Worm (Caenorhabditis elegans) whole organism, L4 larva: ENCODE results near the gene F55A11.1.

ENCODE experiments used
- attf-4 ChIP-seq: sonication (generic microtip); optimal IDR thresholded peaks from 3 replicates; lab custom pipeline; 2017; ENCODE audit warnings: missing biosample characterization, missing genetic modification characterization
- ces-1 ChIP-seq: fragments of 150-350 bp; sonication (generic microtip); optimal IDR thresholded peaks from 4 replicates; lab custom pipeline; 2014; ENCODE audit warnings: missing biosample characterization, missing genetic modification reagents, missing genetic modification characterization
- daf-12 ChIP-seq: fragments of 150-350 bp; optimal IDR thresholded peaks from 2 replicates; lab custom pipeline; 2014; ENCODE audit warnings: missing biosample characterization, missing genetic modification reagents, missing genetic modification characterization
- dmd-8 ChIP-seq: fragments of 200-800 bp; sonication (Bioruptor generic); IDR thresholded peaks from 2 replicates; pipeline ENCODE4 v1.3.6; 2022; ENCODE audit warnings: missing genetic modification characterization, missing compliant biosample characterization
- fos-1 ChIP-seq: fragments of 150-350 bp; optimal IDR thresholded peaks from 2 replicates; lab custom pipeline; 2014; ENCODE audit warnings: missing biosample characterization, missing genetic modification characterization
- lsy-2 ChIP-seq, 2 experiments: fragments of 150-350 bp in 1 of 2; sonication (generic microtip) in 1 of 2; optimal IDR thresholded peaks; 2 replicates each; lab custom pipeline; 2014 to 2017; ENCODE audit warnings: missing biosample characterization in 2 of 2, missing genetic modification characterization in 2 of 2
- ztf-11 ChIP-seq: fragments of 150-350 bp; optimal IDR thresholded peaks from 2 replicates; lab custom pipeline; 2014; ENCODE audit warnings: missing biosample characterization, missing genetic modification characterization

DNA sequence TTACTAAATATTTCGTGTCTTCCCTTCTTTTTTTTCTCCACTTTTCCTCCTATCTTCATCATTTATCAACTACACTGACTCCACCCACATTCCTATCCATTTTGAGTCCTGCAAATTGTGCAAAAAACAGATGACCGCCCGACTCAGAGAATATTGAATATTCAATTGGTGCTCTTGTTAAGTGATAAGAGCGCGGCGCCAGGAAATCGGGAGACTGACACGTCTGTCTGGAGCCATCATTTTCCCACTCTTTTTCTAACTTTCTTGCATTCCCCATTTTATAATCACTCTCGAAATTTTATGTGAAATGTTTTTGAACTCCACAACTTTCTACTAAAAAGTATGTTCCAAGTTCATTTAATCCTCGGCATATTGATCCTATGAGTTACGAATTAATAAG lies 8.3 kb downstream of the F55A11.1 start:
- no peak for TF ChIP-seq fos-1
- TF ChIP-seq lsy-2 (tag; optimal IDR thresholded peaks at IDR 0.05; lab: Kevin White, UChicago) = no peak
- TF ChIP-seq ces-1 = no peak
- no peak for TF ChIP-seq attf-4 (tag; lab: Kevin White, UChicago)
- no peak for TF ChIP-seq dmd-8 (GFP tag; lab: Robert Waterston, UW)
- no peak for TF ChIP-seq daf-12 (tag; lab: Kevin White, UChicago)
- no peak for TF ChIP-seq ztf-11 (tag; lab: Kevin White, UChicago)
